Worm (Caenorhabditis elegans): ENCODE data around the gene Y48A6B.9.

- TF ChIP-seq aly-2 (tag; optimal IDR thresholded peaks at IDR 0.05) = no peak
- TF ChIP-seq hmg-1.1 (GFP tag; IDR thresholded peaks at IDR 0.05) = no peak
- no peak for TF ChIP-seq zip-2 (tag; optimal IDR thresholded peaks at IDR 0.05)
- TF ChIP-seq Y75B8A.6 (GFP tag; IDR thresholded peaks at IDR 0.05) = no peak
- no peak for TF ChIP-seq ztf-11 (tag; optimal IDR thresholded peaks at IDR 0.05)
- TF ChIP-seq egl-27 (tag; optimal IDR thresholded peaks at IDR 0.05) = no peak
- no peak for TF ChIP-seq ztf-7 (tag; optimal IDR thresholded peaks at IDR 0.05)
- no peak for TF ChIP-seq nhr-28 (tag; optimal IDR thresholded peaks at IDR 0.05)
- TF ChIP-seq spr-1 (tag; optimal IDR thresholded peaks at IDR 0.05) = no peak
- TF ChIP-seq lir-3 (tag; optimal IDR thresholded peaks at IDR 0.05) = no peak
- no peak for TF ChIP-seq mdl-1 (tag; optimal IDR thresholded peaks at IDR 0.05)
- no peak for TF ChIP-seq skn-1 (tag; optimal IDR thresholded peaks at IDR 0.05)
- TF ChIP-seq ceh-44 (GFP tag; IDR thresholded peaks at IDR 0.05) = no peak
- TF ChIP-seq hlh-11 (tag; optimal IDR thresholded peaks at IDR 0.05) = no peak
These were observed 35.6 kb downstream of the Y48A6B.9 start, which contains the start of gene W09D6.1 for ce11 chrIII:11068553-11068952.
